Fruit fly (Drosophila melanogaster) whole organism: ENCODE measurements around the gene Npl4.

Experiments
- CG8478 ChIP-seq: fragments of >200 bp; optimal IDR thresholded peaks from 2 replicates; lab custom pipeline; 2018; ENCODE audit warnings: inconsistent platforms
- Dll ChIP-seq: fragments of >200 bp; optimal IDR thresholded peaks from 2 replicates; lab custom pipeline; 2017
- EcR ChIP-seq, 2 experiments: fragments of >200 bp; optimal IDR thresholded peaks; 2 replicates each; lab custom pipeline; 2017; ENCODE audit warnings: missing biosample characterization in 2 of 2, missing genetic modification characterization in 2 of 2, missing genetic modification reagents in 2 of 2
- pan ChIP-seq: fragments of >200 bp; optimal IDR thresholded peaks from 2 replicates; lab custom pipeline; 2017
- psq ChIP-seq: fragments of >200 bp; optimal IDR thresholded peaks from 2 replicates; lab custom pipeline; 2017
- usp ChIP-seq: fragments of >200 bp; optimal IDR thresholded peaks from 2 replicates; lab custom pipeline; 2017; ENCODE audit warnings: missing biosample characterization, missing genetic modification characterization, mixed read lengths

Npl4 gene

DNA sequence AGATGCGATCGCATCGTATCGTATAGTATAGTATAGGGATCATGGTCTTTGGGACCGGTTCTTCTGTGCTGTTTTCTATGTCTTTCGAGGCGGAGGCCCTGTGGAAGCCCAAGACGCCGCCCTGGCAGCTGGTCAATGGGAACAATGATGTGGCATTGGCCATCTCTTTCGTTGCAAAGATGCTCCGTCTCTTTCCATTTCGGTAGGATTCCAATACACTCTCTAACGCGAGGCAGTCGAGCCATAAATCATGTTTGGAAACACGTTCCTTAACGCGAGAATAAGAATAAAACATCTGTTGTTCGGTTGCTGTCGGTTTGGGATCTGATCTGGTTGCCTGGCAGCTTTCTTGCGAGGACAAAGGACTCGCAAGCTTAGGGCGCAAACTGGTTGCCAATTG lies 4.2 kb upstream of the Npl4 start:
- TF ChIP-seq CG8478 (lab: Kevin White, UChicago), result no peak
- no peak for TF ChIP-seq EcR (GFP tag; optimal IDR thresholded peaks at IDR 0.05; lab: Kevin White, UChicago)
- TF ChIP-seq psq (lab: Kevin White, UChicago), result no peak
- no peak for TF ChIP-seq usp (GFP tag; lab: Kevin White, UChicago)

DNA sequence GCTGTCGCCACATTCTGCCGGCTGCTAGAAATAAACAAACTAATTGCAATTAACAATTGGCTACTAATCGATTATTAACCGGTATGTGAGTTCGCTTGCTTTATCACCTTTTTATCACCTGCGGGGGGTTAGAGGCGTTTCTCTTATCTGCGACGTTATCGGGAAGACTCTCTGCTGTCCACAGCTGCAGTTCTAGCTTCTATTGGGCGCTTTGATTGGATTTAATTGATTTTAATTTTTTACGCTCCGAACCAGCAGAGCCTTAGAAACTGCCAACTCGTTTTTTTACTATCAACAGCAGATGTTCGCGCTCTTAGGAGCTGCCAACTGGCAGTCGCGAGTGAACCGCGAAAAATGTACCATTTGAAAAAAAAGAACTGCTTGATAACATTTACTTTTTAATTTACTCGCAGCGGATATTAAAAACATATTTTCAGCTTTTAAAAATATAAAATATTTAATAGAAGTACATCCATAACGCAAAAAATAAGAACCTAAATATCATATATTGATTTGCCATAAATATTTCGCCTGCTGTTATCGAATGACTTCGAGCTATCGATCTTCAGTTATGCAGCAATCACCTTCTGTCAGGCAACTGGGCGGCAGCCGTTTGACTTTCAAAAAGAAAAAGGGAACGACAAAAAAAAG lies 2.3 kb upstream of the Npl4 start, which contains the start of gene Ssadh:
Gene Ssadh (minus strand): TSS at position 300 of the 651 bp plus-strand sequence.
- TF ChIP-seq EcR (GFP tag; optimal IDR thresholded peaks at IDR 0.05; lab: Kevin White, UChicago) (no peak), pan (lab: Kevin White, UChicago) (no peak), Dll (lab: Kevin White, UChicago) (no peak), CG8478 (lab: Kevin White, UChicago) (no peak)

DNA sequence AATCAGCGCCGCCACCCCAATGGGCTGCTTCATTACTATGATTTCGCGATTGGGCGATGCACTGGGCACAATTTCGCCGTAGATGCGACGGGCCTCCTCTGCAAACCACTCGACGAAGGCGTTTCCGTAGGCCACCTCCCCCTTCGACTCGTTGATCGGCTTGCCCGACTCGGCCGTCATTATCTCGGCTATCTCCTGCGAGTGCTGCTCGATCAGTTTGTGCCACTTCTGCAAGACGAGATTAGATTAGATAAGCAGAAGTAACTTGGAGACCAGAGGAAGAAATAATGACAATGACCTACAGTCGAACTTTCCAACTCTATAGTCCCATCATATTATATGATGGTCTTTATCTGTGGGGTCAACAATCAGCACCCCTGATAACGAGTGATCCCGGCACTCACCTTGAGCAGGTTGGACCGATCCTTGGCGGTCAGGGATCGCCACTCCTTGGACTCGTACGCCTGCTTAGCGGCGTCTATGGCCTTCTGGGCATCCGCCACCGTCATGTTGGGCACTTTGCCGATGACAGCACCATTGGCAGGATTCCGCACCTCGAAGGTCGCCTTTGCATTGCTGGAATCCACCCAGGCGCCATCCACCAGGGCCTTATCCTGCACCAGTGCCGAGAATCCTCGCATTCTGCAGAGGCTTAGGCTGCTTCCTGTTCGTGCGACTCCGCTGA lies 1.6 kb upstream of the Npl4 start:
- TF ChIP-seq pan (lab: Kevin White, UChicago) (no peak), Dll (lab: Kevin White, UChicago) (no peak), EcR (GFP tag; optimal IDR thresholded peaks at IDR 0.05; lab: Kevin White, UChicago) (no peak), CG8478 (lab: Kevin White, UChicago) (no peak), usp (GFP tag; lab: Kevin White, UChicago) (no peak), psq (lab: Kevin White, UChicago) (no peak)

DNA sequence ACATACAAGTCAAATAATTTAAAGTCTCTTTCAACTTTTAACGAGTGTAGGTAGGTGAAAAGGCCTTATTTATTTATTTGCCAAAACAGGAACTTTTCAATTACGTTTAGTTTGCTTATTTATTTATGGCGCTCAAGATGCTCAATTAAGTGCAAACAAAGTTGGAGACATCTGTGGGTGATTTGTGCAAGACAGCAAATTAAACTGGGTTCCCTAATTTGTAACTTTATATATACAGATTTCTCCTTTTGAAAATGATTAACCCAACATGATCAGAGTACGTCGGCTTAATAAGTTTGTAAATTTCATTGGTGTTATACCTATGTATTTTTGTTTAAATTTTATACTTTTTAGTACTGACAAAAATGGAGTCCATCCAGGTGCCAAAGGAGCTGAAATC lies 6.3 kb downstream of the Npl4 start, which contains the start of gene CG5071:
Gene CG5071 (plus strand): TSS at position 301 of the 400 bp plus-strand sequence.
- TF ChIP-seq psq (lab: Kevin White, UChicago) (no peak), usp (GFP tag; lab: Kevin White, UChicago) (no peak), pan (lab: Kevin White, UChicago) (no peak), EcR (GFP tag; optimal IDR thresholded peaks at IDR 0.05; lab: Kevin White, UChicago) (no peak), CG8478 (lab: Kevin White, UChicago) (no peak), Dll (lab: Kevin White, UChicago) (no peak)

DNA sequence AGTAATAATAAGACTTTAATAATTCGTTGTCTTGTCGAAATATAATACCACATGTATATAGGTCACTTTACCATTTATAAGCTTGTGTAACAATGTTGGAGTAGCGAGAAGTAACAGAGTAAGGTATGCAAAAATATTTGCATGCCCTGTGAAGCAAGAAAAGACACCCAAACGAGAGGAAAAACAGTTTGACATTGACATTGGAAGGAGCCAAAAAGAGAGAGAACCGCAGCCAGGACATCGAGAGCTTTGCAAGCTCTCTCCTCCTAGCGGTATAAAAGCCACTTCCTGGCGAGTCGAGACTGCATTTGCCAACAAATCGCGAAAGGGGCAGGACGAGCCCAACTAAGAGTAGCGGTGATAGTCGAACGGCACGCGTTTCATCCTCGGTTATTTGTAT lies 11.1 kb downstream of the Npl4 start, which contains the start of gene CG5079:
Gene CG5079 (plus strand): TSS at position 301 of the 400 bp plus-strand sequence.
- TF ChIP-seq pan (lab: Kevin White, UChicago), result no peak
- no peak for TF ChIP-seq usp (GFP tag; lab: Kevin White, UChicago)
- TF ChIP-seq Dll (lab: Kevin White, UChicago), result no peak
- TF ChIP-seq EcR (GFP tag; optimal IDR thresholded peaks at IDR 0.05; lab: Kevin White, UChicago), result no peak
- no peak for TF ChIP-seq CG8478 (lab: Kevin White, UChicago)
- no peak for TF ChIP-seq psq (lab: Kevin White, UChicago)

DNA sequence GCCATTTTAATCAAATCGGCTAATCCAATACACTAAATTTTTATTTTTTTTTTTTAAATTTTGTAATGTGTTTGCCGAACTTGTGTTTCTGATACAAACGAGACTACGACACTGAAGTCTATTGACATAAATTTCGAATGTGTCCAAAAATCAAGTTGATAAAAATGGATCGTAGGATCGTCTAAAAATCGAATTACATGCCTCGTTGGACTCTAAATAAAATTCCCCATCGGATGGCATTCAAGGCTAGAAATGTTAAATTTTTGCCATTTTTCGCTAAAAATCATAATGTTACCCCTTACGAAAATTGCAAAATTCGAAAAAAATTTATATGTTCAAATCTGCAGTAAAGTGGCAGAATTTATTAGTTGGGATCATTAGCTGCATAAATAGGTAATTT lies 15.4 kb downstream of the Npl4 start, which contains the start of gene ymp:
Gene ymp (minus strand): TSS at position 101 of the 400 bp plus-strand sequence.
- TF ChIP-seq EcR (GFP tag; optimal IDR thresholded peaks at IDR 0.05; lab: Kevin White, UChicago), result no peak
- no peak for TF ChIP-seq psq (lab: Kevin White, UChicago)
- no peak for TF ChIP-seq Dll (lab: Kevin White, UChicago)
- no peak for TF ChIP-seq pan (lab: Kevin White, UChicago)
- no peak for TF ChIP-seq CG8478 (lab: Kevin White, UChicago)
- no peak for TF ChIP-seq usp (GFP tag; lab: Kevin White, UChicago)

DNA sequence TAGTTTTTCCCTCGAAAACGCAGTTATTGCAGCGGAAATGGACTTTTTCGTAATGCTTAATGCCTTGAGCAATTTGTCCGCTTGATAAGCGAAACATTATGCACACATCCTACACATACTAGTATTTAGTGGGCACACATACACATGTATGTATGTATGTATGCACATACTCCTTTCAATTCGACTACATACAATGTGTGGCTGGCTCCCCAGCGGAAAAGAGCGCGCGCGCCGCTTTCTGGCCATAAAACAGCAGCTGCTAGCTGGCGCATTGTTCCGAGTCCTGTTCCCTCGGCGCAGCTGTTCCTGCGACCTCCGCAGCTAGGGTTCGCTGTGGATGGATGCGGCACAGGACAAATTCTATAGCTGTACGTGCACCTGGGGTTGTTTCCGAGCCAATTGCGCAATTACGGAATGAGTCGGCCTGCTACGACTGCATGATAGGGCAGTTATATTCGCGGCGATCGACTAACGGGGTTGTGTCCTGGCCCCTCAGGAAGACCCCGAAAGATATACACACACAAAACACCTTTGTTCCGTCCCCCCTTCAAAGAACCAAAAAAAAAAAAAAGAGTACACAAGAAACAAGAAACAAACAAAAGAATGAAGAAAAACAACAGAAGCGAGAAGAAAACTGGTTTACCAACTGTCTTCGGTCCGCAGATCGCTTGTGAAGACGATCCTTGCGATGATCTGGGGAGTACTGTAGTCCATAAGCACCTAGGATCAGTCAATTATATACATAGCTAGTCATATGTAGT lies 28.0 kb downstream of the Npl4 start:
- TF ChIP-seq Dll (lab: Kevin White, UChicago) (no peak), EcR (GFP tag; optimal IDR thresholded peaks at IDR 0.05; lab: Kevin White, UChicago) (no peak), usp (GFP tag; lab: Kevin White, UChicago) (no peak), CG8478 (lab: Kevin White, UChicago) (no peak), pan (lab: Kevin White, UChicago) (no peak), psq (lab: Kevin White, UChicago) (no peak)

DNA sequence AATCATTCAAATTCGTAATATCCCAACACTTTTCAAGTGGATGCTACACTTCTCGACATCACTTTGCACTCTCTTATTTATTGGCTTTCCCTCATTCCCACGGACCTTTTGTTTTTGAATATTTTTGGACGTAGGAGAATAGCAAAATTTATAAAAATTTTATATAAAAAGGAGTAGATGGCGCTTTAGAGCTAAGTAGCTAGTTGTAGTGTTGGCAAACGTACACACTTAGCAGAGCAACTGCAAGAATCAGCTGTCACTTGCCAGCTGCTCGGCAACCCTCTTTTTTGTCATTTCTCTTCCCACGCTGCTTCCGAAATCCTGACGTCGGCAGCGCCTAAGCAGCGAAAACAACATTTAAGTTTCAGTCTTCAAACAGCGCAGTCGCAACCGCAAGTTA lies 30.3 kb downstream of the Npl4 start:
- TF ChIP-seq usp (GFP tag; lab: Kevin White, UChicago), result no peak
- TF ChIP-seq CG8478 (lab: Kevin White, UChicago), result no peak
- TF ChIP-seq pan (lab: Kevin White, UChicago), result no peak
- no peak for TF ChIP-seq EcR (GFP tag; optimal IDR thresholded peaks at IDR 0.05; lab: Kevin White, UChicago)
- TF ChIP-seq psq (lab: Kevin White, UChicago), result no peak
- no peak for TF ChIP-seq Dll (lab: Kevin White, UChicago)

DNA sequence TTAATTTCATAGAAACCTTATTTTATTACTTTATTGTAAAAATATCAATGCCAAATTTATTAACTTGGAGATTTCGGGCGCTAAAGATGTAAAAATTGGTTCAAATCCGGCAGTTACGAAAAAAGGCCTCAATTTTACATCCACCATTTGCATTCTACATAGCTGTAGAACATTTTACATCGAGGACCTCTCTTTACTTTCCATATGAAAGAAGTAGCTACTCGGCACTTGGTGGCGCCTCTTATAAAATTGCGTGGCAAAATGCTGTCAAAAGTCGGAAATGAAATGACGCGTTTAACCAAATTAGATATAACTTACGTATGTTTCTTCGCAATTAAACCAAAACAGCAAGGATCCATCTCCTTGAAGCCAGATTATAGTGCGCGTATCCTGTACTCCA lies 33.0 kb downstream of the Npl4 start:
- TF ChIP-seq psq (lab: Kevin White, UChicago) (no peak), pan (lab: Kevin White, UChicago) (no peak), CG8478 (lab: Kevin White, UChicago) (no peak), Dll (lab: Kevin White, UChicago) (no peak), EcR (GFP tag; optimal IDR thresholded peaks at IDR 0.05; lab: Kevin White, UChicago) (no peak), usp (GFP tag; lab: Kevin White, UChicago) (no peak)

DNA sequence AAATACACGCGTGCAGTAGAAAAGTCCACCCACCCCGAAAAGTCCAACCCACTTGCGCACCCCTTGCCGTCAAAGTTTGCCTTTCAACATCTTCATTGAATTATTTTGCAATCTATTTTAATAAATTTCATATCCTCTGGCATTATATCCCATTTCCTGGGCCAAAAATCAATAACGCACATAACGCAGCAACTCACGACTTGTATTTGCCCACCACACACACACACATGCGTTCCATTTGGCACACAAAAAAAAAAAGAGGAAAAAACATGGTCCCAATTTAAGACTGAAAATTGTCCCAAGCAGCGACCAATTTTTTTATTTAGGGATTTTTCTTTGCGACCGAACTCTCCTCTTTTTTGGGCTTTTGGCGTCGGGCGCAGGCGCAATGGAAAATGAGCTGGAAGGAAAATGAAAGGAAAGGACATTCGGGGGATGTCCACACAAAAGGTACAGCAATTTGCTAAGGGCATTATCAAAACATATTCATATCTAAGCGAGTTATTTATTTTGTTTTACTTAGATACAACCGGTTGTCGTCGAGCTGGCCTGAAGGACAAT lies 33.5 kb downstream of the Npl4 start:
- TF ChIP-seq pan (lab: Kevin White, UChicago) (no peak), CG8478 (lab: Kevin White, UChicago) (no peak), psq (lab: Kevin White, UChicago) (no peak), Dll (lab: Kevin White, UChicago) (no peak), EcR (GFP tag; optimal IDR thresholded peaks at IDR 0.05; lab: Kevin White, UChicago) (no peak), usp (GFP tag; lab: Kevin White, UChicago) (no peak)
